Fruit fly (Drosophila melanogaster) whole organism, embryonic: ENCODE results near the gene Hydr2.

ENCODE experiments used
- CG10274 ChIP-seq: fragments of 200-800 bp; sonication (Bioruptor generic); optimal IDR thresholded peaks from 3 replicates; lab custom pipeline; 2017; ENCODE audit warnings: missing biosample characterization, mild to moderate bottlenecking, missing genetic modification characterization
- CG11456 ChIP-seq: fragments of 200-800 bp; sonication (Bioruptor generic); IDR thresholded peaks from 3 replicates; pipeline ENCODE4 v1.3.6; 2022; ENCODE audit warnings: missing biosample characterization, missing genetic modification characterization
- CG11695 ChIP-seq: fragments of 200-800 bp; sonication (Bioruptor generic); IDR thresholded peaks from 3 replicates; pipeline ENCODE4 v1.3.6; 2022; ENCODE audit warnings: missing biosample characterization, missing genetic modification characterization
- CG12942 ChIP-seq: fragments of 200-800 bp; sonication (Bioruptor generic); optimal IDR thresholded peaks from 3 replicates; lab custom pipeline; 2016; ENCODE audit warnings: missing biosample characterization, missing genetic modification characterization
- CG13424 ChIP-seq: fragments of 200-800 bp; sonication (Bioruptor generic); optimal IDR thresholded peaks from 2 replicates; lab custom pipeline; 2019; ENCODE audit warnings: missing biosample characterization, mild to moderate bottlenecking, missing genetic modification characterization, moderate library complexity
- CG13775 ChIP-seq: fragments of 200-800 bp; sonication (Bioruptor generic); optimal IDR thresholded peaks from 3 replicates; lab custom pipeline; 2017; ENCODE audit warnings: missing biosample characterization, mild to moderate bottlenecking, missing genetic modification characterization
- CG14965 ChIP-seq: fragments of 200-800 bp; sonication (Bioruptor generic); optimal IDR thresholded peaks from 2 replicates; lab custom pipeline; 2016; ENCODE audit warnings: missing biosample characterization, missing genetic modification characterization, borderline replicate concordance
- CG15514 ChIP-seq: fragments of 200-800 bp; sonication (Bioruptor generic); optimal IDR thresholded peaks from 3 replicates; lab custom pipeline; 2017; ENCODE audit warnings: missing biosample characterization, missing genetic modification characterization, mild to moderate bottlenecking, moderate library complexity, missing genetic modification reagents
- CG1602 ChIP-seq: fragments of 200-800 bp; sonication (Bioruptor generic); optimal IDR thresholded peaks from 3 replicates; lab custom pipeline; 2016; ENCODE audit warnings: missing biosample characterization, missing genetic modification characterization
- CG17385 ChIP-seq: fragments of 200-800 bp; sonication (Bioruptor generic); optimal IDR thresholded peaks from 3 replicates; lab custom pipeline; 2018; ENCODE audit warnings: missing biosample characterization, mild to moderate bottlenecking, missing genetic modification characterization
- CG17612 ChIP-seq: fragments of 200-800 bp; sonication (Bioruptor generic); IDR thresholded peaks from 2 replicates; pipeline ENCODE4 v1.3.6; 2022; ENCODE audit warnings: missing biosample characterization, missing genetic modification characterization
- CG2120 ChIP-seq: fragments of 200-800 bp; sonication (Bioruptor generic); optimal IDR thresholded peaks from 3 replicates; lab custom pipeline; 2016; ENCODE audit warnings: missing biosample characterization, missing genetic modification characterization
- CG3281 ChIP-seq: fragments of 200-800 bp; sonication (Bioruptor generic); optimal IDR thresholded peaks from 3 replicates; lab custom pipeline; 2017; ENCODE audit warnings: missing biosample characterization, mild to moderate bottlenecking, missing genetic modification characterization
- CG3407 ChIP-seq: fragments of 200-800 bp; sonication (Bioruptor generic); optimal IDR thresholded peaks from 2 replicates; lab custom pipeline; 2018; ENCODE audit warnings: missing biosample characterization, mild to moderate bottlenecking, missing genetic modification characterization
- CG3995 ChIP-seq: fragments of 200-800 bp; sonication (Bioruptor generic); optimal IDR thresholded peaks from 3 replicates; lab custom pipeline; 2016; ENCODE audit warnings: missing biosample characterization, missing genetic modification characterization
- CG42726 ChIP-seq: fragments of 200-800 bp; sonication (Bioruptor generic); IDR thresholded peaks from 2 replicates; pipeline ENCODE4 v1.3.6; 2022; ENCODE audit warnings: missing biosample characterization, missing genetic modification characterization; ENCODE audit not compliant: partially characterized antibody
- CG7928 ChIP-seq: fragments of 200-800 bp; sonication (Bioruptor generic); optimal IDR thresholded peaks from 2 replicates; lab custom pipeline; 2017; ENCODE audit warnings: missing biosample characterization, mild to moderate bottlenecking, missing genetic modification characterization
- CG9437 ChIP-seq: fragments of 200-800 bp; sonication (Bioruptor generic); optimal IDR thresholded peaks from 2 replicates; lab custom pipeline; 2018; ENCODE audit warnings: missing biosample characterization, mild to moderate bottlenecking, missing genetic modification characterization
- CG9797 ChIP-seq: fragments of 200-800 bp; sonication (Bioruptor generic); optimal IDR thresholded peaks from 3 replicates; lab custom pipeline; 2018; ENCODE audit warnings: missing biosample characterization, mild to moderate bottlenecking, missing genetic modification characterization
- Dek ChIP-seq: fragments of 200-800 bp; sonication (Bioruptor generic); optimal IDR thresholded peaks from 3 replicates; lab custom pipeline; 2019; ENCODE audit warnings: missing biosample characterization, mild to moderate bottlenecking, missing genetic modification characterization, moderate library complexity
- Eip74EF ChIP-seq, 2 experiments: fragments of 200-800 bp in 1 of 2; fragments of >200 bp in 1 of 2; sonication (Bioruptor generic) in 1 of 2; optimal IDR thresholded peaks; 2 replicates each; lab custom pipeline; 2017 to 2019; ENCODE audit warnings: missing biosample characterization in 2 of 2, missing genetic modification characterization in 2 of 2, mild to moderate bottlenecking in 1 of 2, moderate library complexity in 1 of 2
- GATAe ChIP-seq: fragments of 200-800 bp; sonication (Bioruptor generic); conservative IDR thresholded peaks from 2 replicates; pipeline ENCODE4 v1.3.6; 2022; ENCODE audit warnings: missing biosample characterization, missing genetic modification characterization
- Jarid2 ChIP-seq: fragments of 200-800 bp; sonication (Bioruptor generic); optimal IDR thresholded peaks from 3 replicates; lab custom pipeline; 2017; ENCODE audit warnings: mild to moderate bottlenecking, missing biosample characterization, missing genetic modification reagents, missing genetic modification characterization
- Lhr ChIP-seq: fragments of 200-800 bp; sonication (Bioruptor generic); optimal IDR thresholded peaks from 3 replicates; lab custom pipeline; 2017; ENCODE audit warnings: mild to moderate bottlenecking, missing biosample characterization, missing genetic modification reagents, missing genetic modification characterization
- MESR4 ChIP-seq: fragments of 200-800 bp; sonication (Bioruptor generic); optimal IDR thresholded peaks from 2 replicates; lab custom pipeline; 2018; ENCODE audit warnings: missing biosample characterization, mild to moderate bottlenecking, missing genetic modification characterization, moderate library complexity
- Max ChIP-seq: fragments of 200-800 bp; sonication (Bioruptor generic); optimal IDR thresholded peaks from 2 replicates; lab custom pipeline; 2016; ENCODE audit warnings: missing biosample characterization, mild to moderate bottlenecking, missing genetic modification characterization
- Rfx ChIP-seq: fragments of 200-800 bp; sonication (Bioruptor generic); IDR thresholded peaks from 2 replicates; pipeline ENCODE4 v1.3.6; 2022; ENCODE audit warnings: missing biosample characterization, missing genetic modification characterization
- ac ChIP-seq: fragments of 200-800 bp; sonication (Bioruptor generic); optimal IDR thresholded peaks from 3 replicates; lab custom pipeline; 2017; ENCODE audit warnings: missing biosample characterization, mild to moderate bottlenecking, missing genetic modification characterization
- cad ChIP-seq: fragments of >200 bp; optimal IDR thresholded peaks from 2 replicates; lab custom pipeline; 2017; ENCODE audit warnings: missing biosample characterization, missing genetic modification characterization
- chinmo ChIP-seq: fragments of 200-800 bp; sonication (Bioruptor generic); IDR thresholded peaks from 4 replicates; pipeline ENCODE4 v1.3.6; 2022; ENCODE audit warnings: missing biosample characterization, missing genetic modification characterization; ENCODE audit not compliant: partially characterized antibody
- crol ChIP-seq: fragments of 200-800 bp; sonication (Bioruptor generic); IDR thresholded peaks from 2 replicates; pipeline ENCODE4 v1.3.6; 2022; ENCODE audit warnings: missing biosample characterization, missing genetic modification characterization
- dmrt99B ChIP-seq: fragments of 200-800 bp; sonication (Bioruptor generic); optimal IDR thresholded peaks from 2 replicates; lab custom pipeline; 2018; ENCODE audit warnings: missing biosample characterization, mild to moderate bottlenecking, missing genetic modification characterization, moderate library complexity
- fd64A ChIP-seq: fragments of 200-800 bp; sonication (Bioruptor generic); optimal IDR thresholded peaks from 3 replicates; lab custom pipeline; 2018; ENCODE audit warnings: missing biosample characterization, mild to moderate bottlenecking, missing genetic modification characterization
- gce ChIP-seq: fragments of 200-800 bp; sonication (Bioruptor generic); IDR thresholded peaks from 3 replicates; pipeline ENCODE4 v1.3.6; 2022; ENCODE audit warnings: missing biosample characterization, missing genetic modification characterization
- grn ChIP-seq: fragments of 200-800 bp; sonication (Bioruptor generic); optimal IDR thresholded peaks from 3 replicates; lab custom pipeline; 2017; ENCODE audit warnings: missing biosample characterization, missing genetic modification characterization
- kay ChIP-seq: fragments of 200-800 bp; sonication (Bioruptor generic); optimal IDR thresholded peaks from 2 replicates; lab custom pipeline; 2016; ENCODE audit warnings: missing biosample characterization, missing genetic modification characterization
- ken ChIP-seq: fragments of 200-800 bp; sonication (Bioruptor generic); IDR thresholded peaks from 3 replicates; pipeline ENCODE4 v1.3.6; 2022; ENCODE audit warnings: missing biosample characterization, missing genetic modification characterization
- knrl ChIP-seq: fragments of 200-800 bp; sonication (Bioruptor generic); IDR thresholded peaks from 3 replicates; pipeline ENCODE4 v1.3.6; 2022; ENCODE audit warnings: missing biosample characterization, missing genetic modification characterization; ENCODE audit not compliant: partially characterized antibody
- lbe ChIP-seq: fragments of 200-800 bp; sonication (Bioruptor generic); optimal IDR thresholded peaks from 2 replicates; lab custom pipeline; 2016; ENCODE audit warnings: missing biosample characterization, mild to moderate bottlenecking, missing genetic modification characterization
- pan ChIP-seq, 4 experiments: fragments of >200 bp in 3 of 4; fragments of 200-800 bp in 1 of 4; sonication (Bioruptor generic) in 1 of 4; optimal IDR thresholded peaks in 3 of 4; IDR thresholded peaks in 1 of 4; 2 replicates each; pipeline versions ENCODE4 v1.3.6 to Lab custom; 2017 to 2022; ENCODE audit warnings: missing biosample characterization in 2 of 4, missing genetic modification characterization in 2 of 4, mixed read lengths in 1 of 4
- ranshi ChIP-seq: fragments of 200-800 bp; sonication (Bioruptor generic); IDR thresholded peaks from 2 replicates; pipeline ENCODE4 v1.3.6; 2022; ENCODE audit warnings: missing biosample characterization, missing genetic modification characterization
- row ChIP-seq: fragments of 200-800 bp; sonication (Bioruptor generic); IDR thresholded peaks from 3 replicates; pipeline ENCODE4 v1.3.6; 2022; ENCODE audit warnings: missing biosample characterization, missing genetic modification characterization
- run ChIP-seq: fragments of 200-800 bp; sonication (Bioruptor generic); optimal IDR thresholded peaks from 3 replicates; lab custom pipeline; 2018; ENCODE audit warnings: missing biosample characterization, mild to moderate bottlenecking, missing genetic modification characterization
- sima ChIP-seq: fragments of 200-800 bp; sonication (Bioruptor generic); optimal IDR thresholded peaks from 2 replicates; lab custom pipeline; 2016; ENCODE audit warnings: missing biosample characterization, missing genetic modification characterization
- slbo ChIP-seq: fragments of 200-800 bp; sonication (Bioruptor generic); IDR thresholded peaks from 2 replicates; pipeline ENCODE4 v1.3.6; 2022; ENCODE audit warnings: missing biosample characterization, missing genetic modification characterization
- tgo ChIP-seq: fragments of 200-800 bp; sonication (Bioruptor generic); IDR thresholded peaks from 3 replicates; pipeline ENCODE4 v1.3.6; 2022; ENCODE audit warnings: missing biosample characterization, missing genetic modification characterization
- unc-4 ChIP-seq: fragments of 200-800 bp; sonication (Bioruptor generic); IDR thresholded peaks from 2 replicates; pipeline ENCODE4 v1.3.6; 2022; ENCODE audit warnings: missing biosample characterization, missing genetic modification characterization; ENCODE audit not compliant: partially characterized antibody
- vnd ChIP-seq: fragments of 200-800 bp; sonication (Bioruptor generic); IDR thresholded peaks from 3 replicates; pipeline ENCODE4 v1.3.6; 2022; ENCODE audit warnings: missing biosample characterization, missing genetic modification characterization; ENCODE audit not compliant: partially characterized antibody

Gene Hydr2

DNA sequence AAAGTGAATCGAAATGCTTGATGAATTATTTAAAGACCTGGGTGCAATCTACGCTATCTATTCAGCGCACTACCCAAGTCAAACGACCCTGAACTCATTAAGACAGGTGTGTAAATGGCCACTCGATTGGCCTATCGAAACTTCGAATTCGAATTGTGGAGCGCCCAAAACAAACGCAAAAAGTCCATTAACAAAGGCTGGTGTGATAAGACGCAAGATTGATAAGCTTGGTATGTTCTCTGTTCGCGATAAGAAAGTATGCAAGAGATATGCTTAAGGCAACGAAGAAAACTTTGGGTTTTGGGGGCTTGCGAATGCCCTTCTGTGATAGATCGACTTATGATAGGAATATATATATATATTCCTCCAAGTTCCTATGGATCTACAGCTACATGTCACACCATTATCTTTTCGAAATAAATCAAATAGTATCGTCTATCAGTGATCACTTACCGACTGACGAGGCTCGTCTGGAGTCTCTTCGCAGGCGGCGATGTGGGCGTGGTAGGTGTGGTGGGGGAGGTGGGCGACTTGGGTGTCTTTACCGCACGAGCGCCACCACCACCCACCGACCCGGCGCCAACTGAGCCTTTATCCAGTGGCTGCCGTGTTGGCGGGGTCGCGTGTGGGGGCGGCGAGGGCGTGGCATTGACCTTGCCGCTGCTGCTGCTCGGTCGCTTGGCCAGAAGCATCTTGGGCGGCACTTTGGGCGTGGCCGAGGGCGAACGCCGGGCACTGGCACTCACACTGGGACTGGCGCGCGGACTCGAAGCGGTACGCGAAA is 39.7 kb upstream of the Hydr2 start (continued):
- TF ChIP-seq grn (GFP tag; lab: Kevin White, UChicago) (peak; percentile 90), CG11695 (GFP tag; lab: Robert Waterston, UW) (no peak), CG9437 (GFP tag; lab: Kevin White, UChicago) (no peak), CG10274 (GFP tag; lab: Kevin White, UChicago) (peak; percentile 89), row (peak; percentile 38; the same call in 2 of the 3 replicates), Dek (tag; lab: Kevin White, UChicago) (no peak), tgo (no peak), CG11456 (GFP tag; lab: Robert Waterston, UW) (0 out of 3 replicates have a peak, but pooled peaks have one; percentile 3), CG3407 (no peak), fd64A (GFP tag; lab: Kevin White, UChicago) (no peak), CG15514 (GFP tag; lab: Kevin White, UChicago) (no peak), CG13424 (tag; lab: Kevin White, UChicago) (no peak), gce (no peak), vnd (GFP tag; lab: Robert Waterston, UW) (no peak), GATAe (peak; percentile 41; the same call in 1 of the 2 replicates), knrl (GFP tag; lab: Robert Waterston, UW) (no peak), run (no peak), dmrt99B (tag; lab: Kevin White, UChicago) (no peak), CG3995 (GFP tag; lab: Kevin White, UChicago) (no peak), Lhr (GFP tag; lab: Kevin White, UChicago) (no peak), MESR4 (no peak)

- TF ChIP-seq lbe (GFP tag; lab: Kevin White, UChicago) (no peak), ac (GFP tag; lab: Kevin White, UChicago) (no peak), CG9797 (GFP tag; lab: Kevin White, UChicago) (no peak), Rfx (GFP tag; lab: Robert Waterston, UW) (peak; percentile 58; the same call in 1 of the 2 replicates), CG42726 (no peak; the same call in 1 of the 2 replicates), Eip74EF (GFP tag; optimal IDR thresholded peaks at IDR 0.05; lab: Kevin White, UChicago) (no peak), slbo (GFP tag; lab: Robert Waterston, UW) (peak; percentile 11; the same call in 1 of the 2 replicates), kay (GFP tag; lab: Kevin White, UChicago) (no peak), unc-4 (GFP tag; lab: Robert Waterston, UW) (peak; percentile 30; the same call in 1 of the 2 replicates), CG14965 (GFP tag; lab: Kevin White, UChicago) (no peak), CG3281 (GFP tag; lab: Kevin White, UChicago) (peak; percentile 26), ranshi (GFP tag; lab: Robert Waterston, UW) (no peak), GATAe (no peak), crol (peak; percentile 53), CG13775 (GFP tag; lab: Kevin White, UChicago) (no peak), Jarid2 (GFP tag; lab: Kevin White, UChicago) (peak; percentile 93), chinmo (GFP tag; lab: Robert Waterston, UW) (peak; percentile 92; the same call in 3 of the 4 replicates), sima (no peak), Max (GFP tag; lab: Kevin White, UChicago) (no peak), CG1602 (GFP tag; lab: Kevin White, UChicago) (no peak), CG2120 (GFP tag; lab: Kevin White, UChicago) (no peak), CG17612 (GFP tag; lab: Robert Waterston, UW) (no peak), ken (no peak), CG17385 (GFP tag; lab: Kevin White, UChicago) (no peak), CG7928 (GFP tag; lab: Kevin White, UChicago) (no peak), CG12942 (GFP tag; lab: Kevin White, UChicago) (no peak), pan (optimal IDR thresholded peaks at IDR 0.05; lab: Kevin White, UChicago) (no peak), pan (GFP tag; optimal IDR thresholded peaks at IDR 0.05 in 1 of 2, IDR thresholded peaks at IDR 0.05 in 1 of 2) (no peak), cad (GFP tag; lab: Kevin White, UChicago) (no peak)
Measured at dm6 chr2L:3124500-3124977, 38.9 kb upstream of the Hydr2 start.
